Worm (Caenorhabditis elegans): ENCODE data around the gene cids-1.

DNA sequence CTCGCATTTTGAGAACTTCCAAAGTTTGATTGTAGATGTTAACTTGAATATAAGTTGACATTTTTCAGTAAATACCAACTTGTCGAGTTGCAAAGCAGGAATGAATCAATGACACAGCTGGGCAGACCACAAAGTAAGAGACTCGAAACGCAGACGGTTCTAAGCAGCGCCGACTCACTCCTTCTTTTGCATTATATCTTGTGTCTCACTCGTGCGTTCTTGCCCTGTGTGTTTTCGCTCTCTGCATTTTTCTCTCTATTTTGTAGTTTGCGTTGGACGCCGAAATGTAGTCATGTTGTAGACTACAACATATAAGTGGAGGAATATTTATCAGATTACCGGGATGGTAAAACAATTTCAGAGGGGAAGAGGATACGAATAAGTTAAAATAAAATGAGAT lies 1.4 kb upstream of the cids-1 start, which contains the start of gene C02F5.12:
- no peak for TF ChIP-seq ceh-36 (tag; optimal IDR thresholded peaks at IDR 0.05)
- TF ChIP-seq ama-1 (optimal IDR thresholded peaks at IDR 0.05), result no peak
- no peak for TF ChIP-seq hnd-1 (tag; optimal IDR thresholded peaks at IDR 0.05)
- TF ChIP-seq F13C5.2 (tag; optimal IDR thresholded peaks at IDR 0.05), result no peak
- no peak for TF ChIP-seq ceh-13 (GFP tag; optimal IDR thresholded peaks at IDR 0.05)
- no peak for TF ChIP-seq tbx-37 (GFP tag; conservative IDR thresholded peaks at IDR 0.05)
- no peak for TF ChIP-seq sea-1 (GFP tag; conservative IDR thresholded peaks at IDR 0.05)
- TF ChIP-seq tbx-11 (GFP tag; IDR thresholded peaks at IDR 0.05), result no peak
- no peak for TF ChIP-seq ets-7 (tag; optimal IDR thresholded peaks at IDR 0.05)
- no peak for TF ChIP-seq hmbx-1 (tag; optimal IDR thresholded peaks at IDR 0.05)
- TF ChIP-seq flt-1 (GFP tag; IDR thresholded peaks at IDR 0.05), result no peak
- TF ChIP-seq B0310.2 (tag; optimal IDR thresholded peaks at IDR 0.05), result no peak
- no peak for TF ChIP-seq aly-1 (tag; optimal IDR thresholded peaks at IDR 0.05)

All from whole organism, early embryonic.